Fruit fly (Drosophila melanogaster) whole organism: ENCODE results near the gene CG5103.

ENCODE experiments used
- CG8478 ChIP-seq: fragments of >200 bp; optimal IDR thresholded peaks from 2 replicates; lab custom pipeline; 2018; ENCODE audit warnings: inconsistent platforms
- Dll ChIP-seq: fragments of >200 bp; optimal IDR thresholded peaks from 2 replicates; lab custom pipeline; 2017
- EcR ChIP-seq, 2 experiments: fragments of >200 bp; optimal IDR thresholded peaks; 2 replicates each; lab custom pipeline; 2017; ENCODE audit warnings: missing biosample characterization in 2 of 2, missing genetic modification characterization in 2 of 2, missing genetic modification reagents in 2 of 2
- pan ChIP-seq: fragments of >200 bp; optimal IDR thresholded peaks from 2 replicates; lab custom pipeline; 2017
- psq ChIP-seq: fragments of >200 bp; optimal IDR thresholded peaks from 2 replicates; lab custom pipeline; 2017
- usp ChIP-seq: fragments of >200 bp; optimal IDR thresholded peaks from 2 replicates; lab custom pipeline; 2017; ENCODE audit warnings: missing biosample characterization, missing genetic modification characterization, mixed read lengths

CG5103 gene

DNA sequence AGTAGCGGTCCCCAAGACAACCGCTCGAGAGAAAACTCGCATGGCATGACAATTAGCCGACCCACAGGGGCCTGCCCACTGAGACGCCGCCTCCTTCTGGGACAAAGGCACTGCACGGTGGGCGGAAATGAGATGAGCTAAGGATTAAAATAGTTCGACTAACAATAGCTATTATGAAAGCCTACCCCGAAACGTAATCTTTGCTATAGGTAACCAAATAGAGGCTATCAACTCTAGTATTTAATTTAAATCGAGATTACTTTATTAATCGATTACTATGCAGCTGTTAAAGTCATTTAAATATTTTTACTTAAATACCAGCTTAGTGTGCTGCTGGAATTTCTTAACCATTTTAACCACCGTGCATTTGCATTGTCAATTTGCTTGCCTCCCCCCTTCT, 37.1 kb downstream of the CG5103 start:
- TF ChIP-seq pan (lab: Kevin White, UChicago) (no peak), EcR (GFP tag; optimal IDR thresholded peaks at IDR 0.05; lab: Kevin White, UChicago) (no peak), psq (lab: Kevin White, UChicago) (no peak), Dll (no peak), CG8478 (no peak), usp (no peak)

DNA sequence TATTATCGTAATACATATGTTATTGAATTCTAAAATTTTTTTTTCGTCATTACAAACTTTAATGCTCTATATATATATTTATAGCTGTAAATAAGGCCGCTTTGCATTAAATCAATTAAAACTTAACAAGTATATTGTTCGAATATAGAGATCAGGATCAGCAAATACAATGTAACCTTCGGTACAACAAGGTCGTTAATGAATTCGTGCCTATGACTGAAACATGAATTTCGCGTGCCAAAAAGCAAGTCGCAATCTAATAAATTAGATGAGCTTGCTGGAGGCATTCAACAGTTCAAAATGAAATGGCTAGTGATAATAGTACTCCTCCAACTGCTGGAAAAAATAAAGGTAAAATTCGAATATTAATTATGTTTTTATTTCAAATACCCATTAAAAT, 42.3 kb downstream of the CG5103 start, which contains the start of gene CheA75a:
TSS of gene CheA75a (plus strand) at position 301 of the 400 bp plus-strand sequence.
- no peak for TF ChIP-seq Dll
- TF ChIP-seq psq (lab: Kevin White, UChicago) = no peak
- TF ChIP-seq pan (lab: Kevin White, UChicago) = no peak
- TF ChIP-seq CG8478 = no peak
- no peak for TF ChIP-seq EcR (GFP tag; optimal IDR thresholded peaks at IDR 0.05; lab: Kevin White, UChicago)
- no peak for TF ChIP-seq usp

dm6 chr3L:18250652-18251051, 43.4 kb downstream of the CG5103 start:
- TF ChIP-seq Dll = no peak
- no peak for TF ChIP-seq CG8478
- TF ChIP-seq usp = no peak
- TF ChIP-seq psq (lab: Kevin White, UChicago) = no peak
- TF ChIP-seq pan (lab: Kevin White, UChicago) = no peak
- no peak for TF ChIP-seq EcR (GFP tag; optimal IDR thresholded peaks at IDR 0.05; lab: Kevin White, UChicago)

- no peak for TF ChIP-seq CG8478
- TF ChIP-seq Dll = no peak
- no peak for TF ChIP-seq EcR (GFP tag; optimal IDR thresholded peaks at IDR 0.05; lab: Kevin White, UChicago)
- TF ChIP-seq usp = no peak
- no peak for TF ChIP-seq pan (lab: Kevin White, UChicago)
- no peak for TF ChIP-seq psq (lab: Kevin White, UChicago)
Measured at dm6 chr3L:18248815-18249214, 45.2 kb downstream of the CG5103 start.

DNA sequence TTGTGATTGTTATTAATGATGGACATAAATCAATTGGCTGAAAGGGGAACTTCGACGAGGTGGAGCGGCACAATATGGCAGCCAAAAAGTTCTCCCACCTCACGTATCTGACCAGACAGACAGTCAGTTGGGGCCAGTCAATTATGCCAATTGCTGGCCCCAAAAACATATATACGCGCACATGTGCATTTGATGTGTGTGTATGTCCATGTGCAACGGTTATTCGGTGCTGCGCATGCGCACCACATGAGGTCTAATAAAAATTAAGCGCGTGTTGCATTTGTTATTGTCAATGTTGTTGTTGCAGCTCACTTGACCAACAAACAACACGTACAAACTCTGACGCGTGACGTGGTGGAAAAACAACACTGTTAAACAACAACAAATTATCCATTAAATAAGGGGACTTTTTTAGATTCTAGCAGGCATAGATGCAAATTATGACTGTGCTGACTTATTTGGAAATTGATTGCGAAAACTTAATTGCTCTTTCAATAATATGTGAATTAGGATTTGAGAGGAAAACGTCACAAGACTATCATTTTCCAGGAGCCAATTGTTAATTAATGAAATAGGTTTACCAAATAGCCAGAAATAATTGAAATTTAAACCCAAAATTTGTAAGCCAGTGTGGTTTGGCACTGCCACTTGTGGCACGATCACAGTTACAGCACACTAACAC, 45.8 kb downstream of the CG5103 start:
- no peak for TF ChIP-seq psq (lab: Kevin White, UChicago)
- no peak for TF ChIP-seq EcR (GFP tag; optimal IDR thresholded peaks at IDR 0.05; lab: Kevin White, UChicago)
- TF ChIP-seq Dll = no peak

- TF ChIP-seq psq (lab: Kevin White, UChicago) (no peak), EcR (GFP tag; optimal IDR thresholded peaks at IDR 0.05; lab: Kevin White, UChicago) (no peak), CG8478 (no peak), usp (no peak), Dll (no peak), pan (lab: Kevin White, UChicago) (no peak)
Measured at dm6 chr3L:18245709-18246080, 48.4 kb downstream of the CG5103 start.

- TF ChIP-seq usp (no peak), EcR (GFP tag; optimal IDR thresholded peaks at IDR 0.05; lab: Kevin White, UChicago) (peak in 1 of 2 experiments; percentile 51), Dll (no peak)
Measured at dm6 chr3L:18244982-18245708, 48.9 kb downstream of the CG5103 start.

DNA sequence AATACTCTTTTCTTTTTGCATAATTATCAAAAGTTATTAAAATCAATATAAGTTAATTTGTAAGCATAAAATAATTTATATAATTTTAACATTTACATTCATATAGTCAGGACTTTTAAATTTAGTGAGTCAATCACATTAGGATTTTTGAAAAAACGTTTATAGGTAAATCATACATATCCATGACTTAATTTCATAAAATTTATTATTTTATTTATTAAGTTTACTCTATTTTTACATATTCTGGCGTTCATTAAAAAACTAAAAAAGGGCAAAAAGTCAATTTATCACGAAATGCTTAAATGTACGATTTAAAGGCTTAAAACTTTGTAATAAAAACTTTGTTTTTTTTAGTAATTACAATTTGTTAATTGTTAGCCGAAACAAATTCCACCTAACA, 49.9 kb downstream of the CG5103 start:
- TF ChIP-seq pan (lab: Kevin White, UChicago) = no peak
- TF ChIP-seq Dll = no peak
- TF ChIP-seq usp = no peak

dm6 chr3L:18243673-18244072, 50.4 kb downstream of the CG5103 start:
- TF ChIP-seq CG8478 (no peak), EcR (GFP tag; optimal IDR thresholded peaks at IDR 0.05; lab: Kevin White, UChicago) (peak; percentile 77 to 96), usp (no peak), Dll (peak; percentile 6)

DNA sequence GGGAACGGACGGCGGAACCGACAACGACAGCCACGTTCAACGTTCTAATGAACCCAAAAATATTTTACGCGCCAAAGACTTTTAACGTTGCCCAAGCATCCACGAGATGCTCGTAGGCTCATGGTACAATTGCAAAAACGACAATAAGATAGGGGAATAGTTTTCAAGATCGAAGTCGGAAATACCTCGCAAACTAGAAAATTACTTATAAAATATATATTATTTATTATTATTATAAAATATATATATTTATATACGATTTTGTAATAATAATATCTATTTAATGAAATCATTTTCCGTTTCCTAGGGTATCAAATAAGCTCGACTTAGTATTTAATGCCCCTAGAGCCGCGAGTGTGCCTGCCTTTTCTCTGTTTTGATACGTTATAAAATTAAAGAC, 50.9 kb downstream of the CG5103 start:
- no peak for TF ChIP-seq psq (lab: Kevin White, UChicago)
- no peak for TF ChIP-seq pan (lab: Kevin White, UChicago)
- TF ChIP-seq EcR (GFP tag; optimal IDR thresholded peaks at IDR 0.05; lab: Kevin White, UChicago) = no peak
- no peak for TF ChIP-seq usp
- TF ChIP-seq CG8478 = no peak
- no peak for TF ChIP-seq Dll
